ENCODE assay signal across 2 fruit fly cellular contexts in genomic region chr3L:10829160-10829559, dm6.
TF ChIP-seq lines count a peak whose summit lies in the region.

No protein-coding gene starts in this region.

- no peak for TF ChIP-seq CTCF in whole organism, embryonic (GFP tag; optimal IDR thresholded peaks at IDR 0.05; lab: Kevin White, UChicago)

TF ChIP-seq in whole organism, embryonic, 481 proteins besides CTCF, POLR2A, EP300 and RAD21:
- TF ChIP-seq CG32532 (GFP tag; IDR thresholded peaks at IDR 0.05; lab: Robert Waterston, UW): no peak
- peak; percentile 15 for TF ChIP-seq CG11504 (tag; optimal IDR thresholded peaks at IDR 0.05; lab: Kevin White, UChicago)
- no peak for TF ChIP-seq CG12769 (tag; optimal IDR thresholded peaks at IDR 0.05; lab: Kevin White, UChicago)
- TF ChIP-seq CG14860 (GFP tag; IDR thresholded peaks at IDR 0.05; lab: Robert Waterston, UW; ENCODE audit: partially characterized antibody): no peak
- no peak for TF ChIP-seq CG10321 (GFP tag; IDR thresholded peaks at IDR 0.05; lab: Robert Waterston, UW)
- no peak for TF ChIP-seq CG11247 (GFP tag; IDR thresholded peaks at IDR 0.05; lab: Robert Waterston, UW)
- no peak for TF ChIP-seq her (GFP tag; optimal IDR thresholded peaks at IDR 0.05; lab: Kevin White, UChicago)
- no peak for TF ChIP-seq Sry-β (GFP tag; optimal IDR thresholded peaks at IDR 0.05; lab: Kevin White, UChicago)
- TF ChIP-seq CG6175 (GFP tag; IDR thresholded peaks at IDR 0.05; lab: Robert Waterston, UW): no peak
- TF ChIP-seq NC2α (GFP tag; optimal IDR thresholded peaks at IDR 0.05; lab: Kevin White, UChicago): no peak
- no peak for TF ChIP-seq CkIIα-i1 (GFP tag; IDR thresholded peaks at IDR 0.05; lab: Robert Waterston, UW)
- TF ChIP-seq Med (GFP tag; lab: Kevin White, UChicago): peak; percentile 35
- no peak for TF ChIP-seq bab2 (GFP tag; optimal IDR thresholded peaks at IDR 0.05; lab: Kevin White, UChicago)
- TF ChIP-seq Ets65A (GFP tag; lab: Kevin White, UChicago): peak; percentile 55
- TF ChIP-seq row (GFP tag; IDR thresholded peaks at IDR 0.05; lab: Robert Waterston, UW): peak; percentile 26; the same call in 1 of the 3 replicates
- peak; percentile 57 for TF ChIP-seq CG7372 (GFP tag; IDR thresholded peaks at IDR 0.05; lab: Robert Waterston, UW)
- TF ChIP-seq CG9797 (GFP tag; optimal IDR thresholded peaks at IDR 0.05; lab: Kevin White, UChicago): no peak

TF ChIP-seq in whole organism, prepupa, 60 proteins besides CTCF, POLR2A, EP300 and RAD21:
- TF ChIP-seq ss (GFP tag; optimal IDR thresholded peaks at IDR 0.05; lab: Kevin White, UChicago) (no peak), OdsH (GFP tag; optimal IDR thresholded peaks at IDR 0.05; lab: Kevin White, UChicago) (no peak), CG3032 (tag; optimal IDR thresholded peaks at IDR 0.05; lab: Kevin White, UChicago) (no peak), Hr39 (GFP tag; optimal IDR thresholded peaks at IDR 0.05; lab: Kevin White, UChicago) (no peak), Eip78C (GFP tag; lab: Kevin White, UChicago) (peak; percentile 56), CG32006 (GFP tag; optimal IDR thresholded peaks at IDR 0.05; lab: Kevin White, UChicago) (peak; percentile 18), CG11902 (GFP tag; optimal IDR thresholded peaks at IDR 0.05; lab: Kevin White, UChicago) (no peak)
